Fruit fly (Drosophila melanogaster) whole organism, embryonic: ENCODE data around the gene Nagk.

Source experiments
- Antp ChIP-seq: fragments of 200-800 bp; sonication (Bioruptor generic); optimal IDR thresholded peaks from 3 replicates; lab custom pipeline; 2016; ENCODE audit warnings: missing biosample characterization, missing genetic modification characterization
- CG10147 ChIP-seq: fragments of 200-800 bp; sonication (Bioruptor generic); optimal IDR thresholded peaks from 2 replicates; lab custom pipeline; 2019; ENCODE audit warnings: missing biosample characterization, mild to moderate bottlenecking, missing genetic modification characterization, moderate library complexity
- CG10274 ChIP-seq: fragments of 200-800 bp; sonication (Bioruptor generic); optimal IDR thresholded peaks from 3 replicates; lab custom pipeline; 2017; ENCODE audit warnings: missing biosample characterization, mild to moderate bottlenecking, missing genetic modification characterization
- CG10654 ChIP-seq: fragments of 200-800 bp; sonication (Bioruptor generic); optimal IDR thresholded peaks from 2 replicates; lab custom pipeline; 2016; ENCODE audit warnings: missing biosample characterization, missing genetic modification characterization
- CG11398 ChIP-seq: fragments of 200-800 bp; sonication (Bioruptor generic); optimal IDR thresholded peaks from 2 replicates; lab custom pipeline; 2016; ENCODE audit warnings: missing biosample characterization, missing genetic modification characterization
- CG11723 ChIP-seq: fragments of 200-800 bp; sonication (Bioruptor generic); optimal IDR thresholded peaks from 2 replicates; lab custom pipeline; 2017; ENCODE audit warnings: missing biosample characterization, mild to moderate bottlenecking, missing genetic modification characterization
- CG14014 ChIP-seq: fragments of 200-800 bp; sonication (Bioruptor generic); IDR thresholded peaks from 2 replicates; pipeline ENCODE4 v1.3.6; 2022; ENCODE audit warnings: missing biosample characterization, missing genetic modification characterization
- CG14710 ChIP-seq: fragments of 200-800 bp; sonication (Bioruptor generic); optimal IDR thresholded peaks from 3 replicates; lab custom pipeline; 2019; ENCODE audit warnings: missing biosample characterization, mild to moderate bottlenecking, missing genetic modification characterization, moderate library complexity
- CG15011 ChIP-seq: fragments of 200-800 bp; sonication (Bioruptor generic); optimal IDR thresholded peaks from 3 replicates; lab custom pipeline; 2018; ENCODE audit warnings: missing biosample characterization, mild to moderate bottlenecking, missing genetic modification characterization
- CG15479 ChIP-seq: fragments of 200-800 bp; sonication (Bioruptor generic); optimal IDR thresholded peaks from 3 replicates; lab custom pipeline; 2019; ENCODE audit warnings: missing biosample characterization, mild to moderate bottlenecking, missing genetic modification characterization, moderate library complexity
- CG2199 ChIP-seq: fragments of 200-800 bp; sonication (Bioruptor generic); IDR thresholded peaks from 3 replicates; pipeline ENCODE4 v1.3.6; 2022; ENCODE audit warnings: missing biosample characterization, missing genetic modification characterization
- CG31224 ChIP-seq: fragments of 200-800 bp; sonication (Bioruptor generic); IDR thresholded peaks from 2 replicates; pipeline ENCODE4 v1.3.6; 2022; ENCODE audit warnings: missing biosample characterization, missing genetic modification characterization
- CG31365 ChIP-seq: fragments of 200-800 bp; sonication (Bioruptor generic); optimal IDR thresholded peaks from 2 replicates; lab custom pipeline; 2018; ENCODE audit warnings: missing biosample characterization, mild to moderate bottlenecking, missing genetic modification characterization
- CG3281 ChIP-seq: fragments of 200-800 bp; sonication (Bioruptor generic); optimal IDR thresholded peaks from 3 replicates; lab custom pipeline; 2017; ENCODE audit warnings: missing biosample characterization, mild to moderate bottlenecking, missing genetic modification characterization
- CG42726 ChIP-seq: fragments of 200-800 bp; sonication (Bioruptor generic); IDR thresholded peaks from 2 replicates; pipeline ENCODE4 v1.3.6; 2022; ENCODE audit warnings: missing biosample characterization, missing genetic modification characterization; ENCODE audit not compliant: partially characterized antibody
- CG4360 ChIP-seq: fragments of 200-800 bp; sonication (Bioruptor generic); IDR thresholded peaks from 2 replicates; pipeline ENCODE4 v1.3.6; 2022; ENCODE audit warnings: missing biosample characterization, missing genetic modification characterization
- CG43689 ChIP-seq: fragments of 200-800 bp; sonication (Bioruptor generic); IDR thresholded peaks from 2 replicates; pipeline ENCODE4 v1.3.6; 2022; ENCODE audit warnings: missing biosample characterization, missing genetic modification characterization
- CG6654 ChIP-seq: fragments of 200-800 bp; sonication (Bioruptor generic); optimal IDR thresholded peaks from 2 replicates; lab custom pipeline; 2017; ENCODE audit warnings: missing biosample characterization, mild to moderate bottlenecking, missing genetic modification characterization
- CG6689 ChIP-seq: fragments of 200-800 bp; sonication (Bioruptor generic); IDR thresholded peaks from 2 replicates; pipeline ENCODE4 v1.3.6; 2022; ENCODE audit warnings: missing biosample characterization, missing genetic modification characterization
- CG7372 ChIP-seq: fragments of 200-800 bp; sonication (Bioruptor generic); IDR thresholded peaks from 2 replicates; pipeline ENCODE4 v1.3.6; 2022; ENCODE audit warnings: missing biosample characterization, missing genetic modification characterization
- CG7786 ChIP-seq: fragments of 200-800 bp; sonication (Bioruptor generic); optimal IDR thresholded peaks from 2 replicates; lab custom pipeline; 2016; ENCODE audit warnings: missing biosample characterization, missing genetic modification characterization
- CG7963 ChIP-seq: fragments of 200-800 bp; sonication (Bioruptor generic); IDR thresholded peaks from 3 replicates; pipeline ENCODE4 v1.3.6; 2022; ENCODE audit warnings: missing biosample characterization, missing genetic modification characterization; ENCODE audit not compliant: partially characterized antibody
- CG8765 ChIP-seq: fragments of 200-800 bp; sonication (Bioruptor generic); IDR thresholded peaks from 2 replicates; pipeline ENCODE4 v1.3.6; 2022; ENCODE audit warnings: missing biosample characterization, missing genetic modification characterization
- Hmr ChIP-seq: fragments of 200-800 bp; sonication (Bioruptor generic); optimal IDR thresholded peaks from 3 replicates; lab custom pipeline; 2017; ENCODE audit warnings: mild to moderate bottlenecking, missing biosample characterization, missing genetic modification reagents, missing genetic modification characterization
- Hr78 ChIP-seq, 2 experiments: fragments of 200-800 bp in 1 of 2; fragments of >200 bp in 1 of 2; sonication (Bioruptor generic) in 1 of 2; optimal IDR thresholded peaks; 2 replicates each; lab custom pipeline; 2017 to 2019; ENCODE audit warnings: missing biosample characterization in 2 of 2, missing genetic modification characterization in 2 of 2, mild to moderate bottlenecking in 1 of 2, moderate library complexity in 1 of 2
- Lim3 ChIP-seq: fragments of 200-800 bp; sonication (Bioruptor generic); IDR thresholded peaks from 2 replicates; pipeline ENCODE4 v1.3.6; 2022; ENCODE audit warnings: missing biosample characterization, missing genetic modification characterization
- NC2α ChIP-seq: fragments of 200-800 bp; sonication (Bioruptor generic); optimal IDR thresholded peaks from 2 replicates; lab custom pipeline; 2016; ENCODE audit warnings: missing biosample characterization, missing genetic modification characterization
- Optix ChIP-seq: fragments of 200-800 bp; sonication (Bioruptor generic); IDR thresholded peaks from 3 replicates; pipeline ENCODE4 v1.3.6; 2022; ENCODE audit warnings: missing biosample characterization, missing genetic modification characterization
- Poxn ChIP-seq: fragments of 200-800 bp; sonication (Bioruptor generic); IDR thresholded peaks from 2 replicates; pipeline ENCODE4 v1.3.6; 2022; ENCODE audit warnings: missing biosample characterization, missing genetic modification characterization
- Spps ChIP-seq: fragments of 200-800 bp; sonication (Bioruptor generic); optimal IDR thresholded peaks from 2 replicates; lab custom pipeline; 2018; ENCODE audit warnings: missing biosample characterization, mild to moderate bottlenecking, missing genetic modification characterization
- abd-A ChIP-seq: fragments of 200-800 bp; sonication (Bioruptor generic); optimal IDR thresholded peaks from 3 replicates; lab custom pipeline; 2019; ENCODE audit warnings: missing biosample characterization, mild to moderate bottlenecking, missing genetic modification characterization, moderate library complexity
- cato ChIP-seq: fragments of 200-800 bp; sonication (Bioruptor generic); optimal IDR thresholded peaks from 2 replicates; lab custom pipeline; 2016; ENCODE audit warnings: missing biosample characterization, missing genetic modification characterization, borderline replicate concordance
- cwo ChIP-seq: fragments of 200-800 bp; sonication (Bioruptor generic); optimal IDR thresholded peaks from 3 replicates; lab custom pipeline; 2017; ENCODE audit warnings: missing biosample characterization, missing genetic modification characterization, mild to moderate bottlenecking, moderate library complexity, missing genetic modification reagents
- gfzf ChIP-seq: fragments of 200-800 bp; sonication (Bioruptor generic); optimal IDR thresholded peaks from 2 replicates; lab custom pipeline; 2016; ENCODE audit warnings: missing biosample characterization, mild to moderate bottlenecking, missing genetic modification characterization, moderate library complexity
- hth ChIP-seq: fragments of >200 bp; optimal IDR thresholded peaks from 2 replicates; lab custom pipeline; 2017; ENCODE audit warnings: inconsistent platforms
- kay ChIP-seq: fragments of 200-800 bp; sonication (Bioruptor generic); optimal IDR thresholded peaks from 2 replicates; lab custom pipeline; 2016; ENCODE audit warnings: missing biosample characterization, missing genetic modification characterization
- klu ChIP-seq: fragments of 200-800 bp; sonication (Bioruptor generic); IDR thresholded peaks from 2 replicates; pipeline ENCODE4 v1.3.6; 2022; ENCODE audit warnings: missing biosample characterization, missing genetic modification characterization
- lola ChIP-seq, 3 experiments: fragments of >200 bp in 2 of 3; fragments of 200-800 bp in 1 of 3; sonication (Bioruptor generic) in 1 of 3; optimal IDR thresholded peaks; 2 replicates each; lab custom pipeline; 2017 to 2019; ENCODE audit warnings: missing biosample characterization in 3 of 3, missing genetic modification characterization in 3 of 3, mild to moderate bottlenecking in 1 of 3, moderate library complexity in 1 of 3
- nerfin-1 ChIP-seq: fragments of 200-800 bp; sonication (Bioruptor generic); optimal IDR thresholded peaks from 3 replicates; lab custom pipeline; 2019; ENCODE audit warnings: missing biosample characterization, mild to moderate bottlenecking, missing genetic modification characterization, moderate library complexity
- oc ChIP-seq: fragments of 200-800 bp; sonication (Bioruptor generic); optimal IDR thresholded peaks from 2 replicates; lab custom pipeline; 2018; ENCODE audit warnings: missing biosample characterization, mild to moderate bottlenecking, missing genetic modification characterization, moderate library complexity
- otp ChIP-seq: fragments of 200-800 bp; sonication (Bioruptor generic); IDR thresholded peaks from 3 replicates; pipeline ENCODE4, ENCODE4 v1.3.6; 2022; ENCODE audit warnings: missing biosample characterization, missing genetic modification characterization
- pan ChIP-seq, 4 experiments: fragments of >200 bp in 3 of 4; fragments of 200-800 bp in 1 of 4; sonication (Bioruptor generic) in 1 of 4; optimal IDR thresholded peaks in 3 of 4; IDR thresholded peaks in 1 of 4; 2 replicates each; pipeline versions ENCODE4 v1.3.6 to Lab custom; 2017 to 2022; ENCODE audit warnings: missing biosample characterization in 2 of 4, missing genetic modification characterization in 2 of 4, mixed read lengths in 1 of 4
- pnt ChIP-seq: fragments of 200-800 bp; sonication (Bioruptor generic); optimal IDR thresholded peaks from 3 replicates; lab custom pipeline; 2016; ENCODE audit warnings: missing biosample characterization, missing genetic modification characterization
- run ChIP-seq: fragments of 200-800 bp; sonication (Bioruptor generic); optimal IDR thresholded peaks from 3 replicates; lab custom pipeline; 2018; ENCODE audit warnings: missing biosample characterization, mild to moderate bottlenecking, missing genetic modification characterization
- sima ChIP-seq: fragments of 200-800 bp; sonication (Bioruptor generic); optimal IDR thresholded peaks from 2 replicates; lab custom pipeline; 2016; ENCODE audit warnings: missing biosample characterization, missing genetic modification characterization
- slp2 ChIP-seq: fragments of 200-800 bp; sonication (Bioruptor generic); optimal IDR thresholded peaks from 2 replicates; lab custom pipeline; 2016; ENCODE audit warnings: missing biosample characterization, missing genetic modification characterization
- stc ChIP-seq: fragments of 200-800 bp; sonication (Bioruptor generic); IDR thresholded peaks from 2 replicates; pipeline ENCODE4 v1.3.6; 2022; ENCODE audit warnings: missing biosample characterization, missing genetic modification characterization
- tin ChIP-seq: fragments of 200-800 bp; sonication (Bioruptor generic); optimal IDR thresholded peaks from 3 replicates; lab custom pipeline; 2016; ENCODE audit warnings: missing biosample characterization, missing genetic modification characterization
- trem ChIP-seq: fragments of 200-800 bp; optimal IDR thresholded peaks from 3 replicates; lab custom pipeline; 2019; ENCODE audit warnings: missing biosample characterization, mild to moderate bottlenecking, missing genetic modification characterization, moderate library complexity
- twi ChIP-seq: fragments of 200-800 bp; optimal IDR thresholded peaks from 2 replicates; lab custom pipeline; 2019; ENCODE audit warnings: missing biosample characterization, mild to moderate bottlenecking, missing genetic modification characterization, moderate library complexity
- wor ChIP-seq: fragments of 200-800 bp; sonication (Bioruptor generic); IDR thresholded peaks from 2 replicates; pipeline ENCODE4 v1.3.6; 2022; ENCODE audit warnings: missing biosample characterization, missing genetic modification characterization

Gene Nagk

DNA sequence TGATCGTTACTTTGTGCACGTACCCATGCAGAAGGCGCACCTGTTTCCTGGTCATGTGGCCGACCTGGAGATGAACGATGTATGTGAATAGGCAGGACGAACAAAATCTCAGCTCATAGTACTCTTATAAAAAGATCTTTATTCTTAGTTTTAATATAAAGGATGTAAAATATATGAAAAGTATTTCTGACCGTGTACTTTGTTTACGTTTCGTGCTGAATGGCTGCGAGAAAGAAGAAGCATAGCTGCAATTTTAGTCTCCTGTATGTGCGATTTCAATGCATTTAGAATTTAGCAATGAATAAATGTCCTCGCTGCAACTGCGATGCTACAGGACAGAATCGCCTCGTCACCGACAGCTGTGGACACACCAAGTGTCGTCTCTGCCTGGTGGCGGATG lies 4.8 kb upstream of the Nagk start, which contains the start of the genes CG42726 and CG42727 (continued):
- TF ChIP-seq run (tag; lab: Kevin White, UChicago) (no peak), CG43689 (no peak), CG14014 (GFP tag; lab: Robert Waterston, UW) (peak; percentile 62), cato (GFP tag; lab: Kevin White, UChicago) (peak; percentile 0), CG7372 (GFP tag; lab: Robert Waterston, UW) (no peak; the same call in 1 of the 2 replicates), Antp (no peak), CG31365 (no peak), wor (GFP tag; lab: Robert Waterston, UW) (no peak), CG8765 (no peak), kay (GFP tag; lab: Kevin White, UChicago) (no peak), tin (GFP tag; lab: Kevin White, UChicago) (peak; percentile 51), CG7786 (no peak), otp (GFP tag; lab: Robert Waterston, UW) (no peak), CG6654 (GFP tag; lab: Kevin White, UChicago) (no peak), CG7963 (GFP tag; lab: Robert Waterston, UW) (0 out of 3 replicates have a peak, but pooled peaks have one; percentile 16), Hr78 (GFP tag; optimal IDR thresholded peaks at IDR 0.05; lab: Kevin White, UChicago) (no peak), lola (GFP tag; optimal IDR thresholded peaks at IDR 0.05; lab: Kevin White, UChicago) (peak in 1 of 3 experiments; percentile 17), Lim3 (GFP tag; lab: Robert Waterston, UW) (no peak), CG11723 (GFP tag; lab: Kevin White, UChicago) (no peak), Optix (GFP tag; lab: Robert Waterston, UW) (no peak), CG31224 (GFP tag; lab: Robert Waterston, UW) (no peak), Poxn (GFP tag; lab: Robert Waterston, UW) (no peak), twi (tag; lab: Kevin White, UChicago) (no peak), NC2α (no peak), hth (no peak), nerfin-1 (tag; lab: Kevin White, UChicago) (peak; percentile 54), CG10147 (peak; percentile 50), CG6689 (peak; percentile 38; the same call in 1 of the 2 replicates), CG11398 (GFP tag; lab: Kevin White, UChicago) (no peak), pan (optimal IDR thresholded peaks at IDR 0.05; lab: Kevin White, UChicago) (no peak), pan (GFP tag; optimal IDR thresholded peaks at IDR 0.05 in 1 of 2, IDR thresholded peaks at IDR 0.05 in 1 of 2) (peak in 1 of 2 experiments; percentile 48), slp2 (GFP tag; lab: Kevin White, UChicago) (no peak), CG2199 (GFP tag; lab: Robert Waterston, UW) (no peak), CG3281 (peak; percentile 39), stc (GFP tag; lab: Robert Waterston, UW) (0 out of 2 replicates have a peak, but pooled peaks have one; percentile 31), pnt (GFP tag; lab: Kevin White, UChicago) (no peak), sima (GFP tag; lab: Kevin White, UChicago) (no peak), CG15479 (GFP tag; lab: Kevin White, UChicago) (no peak), CG10654 (peak; percentile 3), klu (no peak), cwo (no peak), gfzf (GFP tag; lab: Kevin White, UChicago) (no peak), CG42726 (GFP tag; lab: Robert Waterston, UW) (no peak), CG15011 (GFP tag; lab: Kevin White, UChicago) (no peak), Spps (tag; lab: Kevin White, UChicago) (no peak), CG10274 (GFP tag; lab: Kevin White, UChicago) (no peak), abd-A (tag; lab: Kevin White, UChicago) (no peak), Hmr (GFP tag; lab: Kevin White, UChicago) (peak; percentile 17), trem (tag; lab: Kevin White, UChicago) (peak; percentile 24), oc (tag; lab: Kevin White, UChicago) (no peak), CG14710 (tag; lab: Kevin White, UChicago) (peak; percentile 26), CG4360 (GFP tag; lab: Robert Waterston, UW) (no peak)
